Worm (Caenorhabditis elegans): ENCODE measurements around the gene dmsr-1.
"Not testable (repeated sequence)": the region's sequence is repeated elsewhere in the genome, so short reads cannot be mapped to it uniquely, and the experiment has no call there.

DNA sequence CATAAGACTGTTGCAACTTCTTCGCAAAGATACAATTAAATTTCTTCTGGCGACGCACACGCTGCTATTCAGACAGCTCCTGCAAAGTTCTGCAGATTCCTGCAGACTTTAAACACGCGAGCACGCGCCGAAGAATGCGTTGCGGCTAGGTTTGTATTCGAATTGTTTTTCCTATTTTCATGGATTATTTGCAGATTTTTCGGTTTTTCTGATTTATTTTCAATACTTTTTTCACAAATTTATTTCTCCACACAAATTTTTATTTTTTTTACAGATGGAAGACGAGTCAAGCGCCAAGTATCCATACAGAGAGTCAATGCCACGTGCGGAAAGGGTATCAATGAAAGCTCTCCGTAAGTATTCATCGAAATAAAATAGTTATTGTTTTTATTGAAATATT is 37.1 kb downstream of the dmsr-1 start, which contains the start of gene T11F9.7:
- TF ChIP-seq tab-1 (GFP tag; IDR thresholded peaks at IDR 0.05); klf-2 (GFP tag; conservative IDR thresholded peaks at IDR 0.05): not testable (repeated sequence)
